Worm (Caenorhabditis elegans) whole organism, mixed stage, embryonic: ENCODE results near the gene C06E1.1.

Experiments used
- M03D4.4 ChIP-seq: sonication (generic microtip); optimal IDR thresholded peaks from 2 replicates; lab custom pipeline; 2017; ENCODE audit warnings: mild to moderate bottlenecking, missing genetic modification characterization, missing compliant biosample characterization
- blmp-1 ChIP-seq: fragments of 150-350 bp; optimal IDR thresholded peaks from 2 replicates; lab custom pipeline; 2014; ENCODE audit warnings: missing biosample characterization, missing genetic modification characterization
- ceh-39 ChIP-seq: fragments of 150-350 bp; optimal IDR thresholded peaks from 2 replicates; lab custom pipeline; 2014; ENCODE audit warnings: missing biosample characterization, missing genetic modification characterization
- ceh-43 ChIP-seq: fragments of 200-800 bp; sonication (Bioruptor generic); optimal IDR thresholded peaks from 2 replicates; lab custom pipeline; 2018; ENCODE audit warnings: mild to moderate bottlenecking, missing genetic modification characterization, moderate library complexity, missing compliant biosample characterization
- ceh-83 ChIP-seq: fragments of 200-800 bp; sonication (Bioruptor generic); optimal IDR thresholded peaks from 2 replicates; lab custom pipeline; 2018; ENCODE audit warnings: mild to moderate bottlenecking, missing genetic modification characterization, missing compliant biosample characterization
- ces-1 ChIP-seq: fragments of 150-350 bp; optimal IDR thresholded peaks from 2 replicates; lab custom pipeline; 2014; ENCODE audit warnings: missing biosample characterization, missing genetic modification reagents, missing genetic modification characterization
- cnd-1 ChIP-seq: fragments of 200-800 bp; sonication (Bioruptor generic); optimal IDR thresholded peaks from 2 replicates; lab custom pipeline; 2018; ENCODE audit warnings: mild to moderate bottlenecking, missing genetic modification characterization, missing compliant biosample characterization
- drap-1 ChIP-seq: fragments of 200-800 bp; sonication (Bioruptor generic); optimal IDR thresholded peaks from 3 replicates; lab custom pipeline; 2018; ENCODE audit warnings: mild to moderate bottlenecking, missing genetic modification characterization, missing compliant biosample characterization
- elt-1 ChIP-seq: sonication (generic microtip); optimal IDR thresholded peaks from 2 replicates; lab custom pipeline; 2017; ENCODE audit warnings: missing genetic modification characterization, mild to moderate bottlenecking, missing compliant biosample characterization, antibody characterized with exemption, moderate library complexity, borderline replicate concordance; ENCODE audit not compliant: insufficient read depth
- flh-1 ChIP-seq: fragments of 200-800 bp; sonication (Bioruptor generic); optimal IDR thresholded peaks from 2 replicates; lab custom pipeline; 2018; ENCODE audit warnings: mild to moderate bottlenecking, missing genetic modification characterization, moderate library complexity, missing compliant biosample characterization
- hlh-1 ChIP-seq: fragments of 150-350 bp; optimal IDR thresholded peaks from 2 replicates; lab custom pipeline; 2014; ENCODE audit warnings: missing biosample characterization, missing genetic modification reagents, missing genetic modification characterization
- lin-13 ChIP-seq: fragments of 150-350 bp; optimal IDR thresholded peaks from 2 replicates; lab custom pipeline; 2014; ENCODE audit warnings: missing biosample characterization, missing genetic modification characterization
- lin-32 ChIP-seq: fragments of 200-800 bp; sonication (Bioruptor generic); optimal IDR thresholded peaks from 2 replicates; lab custom pipeline; 2018; ENCODE audit warnings: mild to moderate bottlenecking, missing genetic modification characterization, missing compliant biosample characterization
- lsy-2 ChIP-seq: fragments of 150-350 bp; optimal IDR thresholded peaks from 2 replicates; lab custom pipeline; 2014; ENCODE audit warnings: missing biosample characterization, missing genetic modification characterization
- mab-5 ChIP-seq: fragments of 150-350 bp; optimal IDR thresholded peaks from 2 replicates; lab custom pipeline; 2014; ENCODE audit warnings: missing biosample characterization, missing genetic modification characterization
- mep-1 ChIP-seq: fragments of 150-350 bp; optimal IDR thresholded peaks from 2 replicates; lab custom pipeline; 2017; ENCODE audit warnings: missing biosample characterization, missing genetic modification reagents, missing genetic modification characterization, inconsistent platforms
- mls-2 ChIP-seq: sonication (generic microtip); optimal IDR thresholded peaks from 2 replicates; lab custom pipeline; 2016; ENCODE audit warnings: mild to moderate bottlenecking, missing genetic modification characterization, moderate library complexity, missing compliant biosample characterization
- nhr-12 ChIP-seq: fragments of 150-350 bp; optimal IDR thresholded peaks from 2 replicates; lab custom pipeline; 2014; ENCODE audit warnings: missing biosample characterization, missing genetic modification characterization
- nhr-2 ChIP-seq: fragments of 150-350 bp; optimal IDR thresholded peaks from 2 replicates; lab custom pipeline; 2014; ENCODE audit warnings: missing biosample characterization, missing genetic modification characterization
- nhr-28 ChIP-seq: fragments of 150-350 bp; optimal IDR thresholded peaks from 2 replicates; lab custom pipeline; 2014; ENCODE audit warnings: missing biosample characterization, missing genetic modification characterization
- nhr-76 ChIP-seq: sonication (generic microtip); optimal IDR thresholded peaks from 2 replicates; lab custom pipeline; 2017; ENCODE audit warnings: missing biosample characterization, missing genetic modification characterization
- pha-4 ChIP-seq: fragments of 150-350 bp; optimal IDR thresholded peaks from 2 replicates; lab custom pipeline; 2018; ENCODE audit warnings: missing biosample characterization, missing genetic modification reagents, missing genetic modification characterization
- sem-2 ChIP-seq: fragments of 200-800 bp; sonication (Bioruptor generic); optimal IDR thresholded peaks from 2 replicates; lab custom pipeline; 2018; ENCODE audit warnings: mild to moderate bottlenecking, missing genetic modification characterization, missing compliant biosample characterization
- sptf-1 ChIP-seq: sonication (generic microtip); optimal IDR thresholded peaks from 2 replicates; lab custom pipeline; 2017; ENCODE audit warnings: mild to moderate bottlenecking, missing genetic modification characterization, moderate library complexity, missing compliant biosample characterization
- tbx-8 ChIP-seq: fragments of 200-800 bp; sonication (Bioruptor generic); optimal IDR thresholded peaks from 2 replicates; lab custom pipeline; 2018; ENCODE audit warnings: mild to moderate bottlenecking, missing genetic modification characterization, moderate library complexity, missing compliant biosample characterization
- unc-120 ChIP-seq: sonication (generic microtip); optimal IDR thresholded peaks from 2 replicates; lab custom pipeline; 2017; ENCODE audit warnings: missing genetic modification characterization, missing compliant biosample characterization; ENCODE audit not compliant: poor library complexity, severe bottlenecking
- unc-39 ChIP-seq: fragments of 150-350 bp; optimal IDR thresholded peaks from 2 replicates; lab custom pipeline; 2014; ENCODE audit warnings: missing biosample characterization, missing genetic modification characterization
- unc-62 ChIP-seq: fragments of 150-350 bp; optimal IDR thresholded peaks from 2 replicates; lab custom pipeline; 2014; ENCODE audit warnings: missing biosample characterization, missing genetic modification reagents, missing genetic modification characterization
- zip-8 ChIP-seq: fragments of 150-350 bp; optimal IDR thresholded peaks from 2 replicates; lab custom pipeline; 2014; ENCODE audit warnings: missing biosample characterization, missing genetic modification characterization

Gene C06E1.1

DNA sequence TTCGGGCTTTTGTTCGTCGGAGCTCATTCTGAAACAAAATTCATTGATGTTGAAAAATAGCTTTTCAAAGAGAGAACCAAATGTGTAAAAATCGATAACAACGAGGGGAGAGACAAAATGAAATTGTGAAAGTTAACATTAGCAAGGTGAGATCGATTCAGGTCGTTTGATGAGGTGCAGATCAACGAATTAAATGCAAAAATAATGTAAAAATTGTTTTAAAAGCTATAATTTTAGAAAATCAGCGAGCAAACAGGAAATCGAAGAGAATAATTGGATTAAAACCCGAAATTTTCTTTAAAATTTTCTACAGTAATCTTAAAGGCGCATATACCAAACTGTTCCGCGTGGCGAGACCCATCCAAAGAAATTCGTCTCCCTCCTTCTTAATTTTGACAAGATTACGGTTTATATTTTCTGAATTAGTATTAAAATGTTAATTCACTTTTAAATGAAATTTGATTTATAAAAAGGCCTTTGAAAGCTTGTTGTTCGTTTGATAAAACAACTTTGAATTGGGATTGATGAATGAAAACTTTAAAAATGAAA, 12.9 kb downstream of the C06E1.1 start, which contains the start of gene C13G5.2:
TSS of gene C13G5.2 (minus strand) at position 51 of the 549 bp plus-strand sequence.
- no peak for TF ChIP-seq unc-39 (tag; lab: Kevin White, UChicago)
- no peak for TF ChIP-seq nhr-12 (tag; lab: Kevin White, UChicago)
- TF ChIP-seq sem-2 (GFP tag; lab: Kevin White, UChicago) = no peak
- TF ChIP-seq tbx-8 (GFP tag; lab: Kevin White, UChicago) = no peak
- no peak for TF ChIP-seq ces-1
- TF ChIP-seq hlh-1 (tag; lab: Kevin White, UChicago) = no peak
- TF ChIP-seq nhr-76 = no peak
- TF ChIP-seq ceh-39 (tag; lab: Kevin White, UChicago) = no peak
- no peak for TF ChIP-seq ceh-83 (GFP tag; lab: Kevin White, UChicago)
- TF ChIP-seq pha-4 (tag; lab: Kevin White, UChicago) = no peak
- TF ChIP-seq flh-1 (GFP tag; lab: Kevin White, UChicago) = no peak

ce11 chrIII:8620259-8620658, 14.6 kb downstream of the C06E1.1 start:
- peak; percentile 19 for TF ChIP-seq elt-1 (tag; lab: Kevin White, UChicago)
- peak; percentile 49 for TF ChIP-seq unc-62 (GFP tag; lab: Kevin White, UChicago)
- TF ChIP-seq drap-1 (GFP tag; lab: Kevin White, UChicago) = no peak
- TF ChIP-seq ceh-83 (GFP tag; lab: Kevin White, UChicago) = no peak
- TF ChIP-seq nhr-2 (tag; lab: Kevin White, UChicago) = peak; percentile 91

ce11 chrIII:8621002-8621401, 15.4 kb downstream of the C06E1.1 start:
- TF ChIP-seq ces-1 (no peak), nhr-12 (tag; lab: Kevin White, UChicago) (no peak), elt-1 (tag; lab: Kevin White, UChicago) (peak; percentile 37), lsy-2 (tag; lab: Kevin White, UChicago) (peak; percentile 13)

DNA sequence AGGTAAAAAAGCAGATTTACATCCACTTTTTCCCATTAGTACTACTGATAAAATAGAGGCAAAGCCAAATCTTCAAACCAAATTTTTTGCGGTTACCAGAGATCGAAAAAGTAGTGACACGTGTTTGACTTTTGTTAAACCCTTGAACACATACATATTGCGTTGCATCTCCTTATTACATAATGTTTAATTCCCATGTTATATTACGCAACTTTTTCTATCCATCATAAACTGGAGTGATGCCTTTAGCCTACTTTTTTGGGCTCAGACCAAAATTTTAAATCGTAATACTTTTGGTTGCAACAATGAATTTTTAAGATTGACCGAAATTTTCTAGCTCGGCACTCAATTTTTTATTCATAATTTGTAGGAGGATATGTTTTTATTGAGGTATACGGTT, 16.4 kb downstream of the C06E1.1 start:
- TF ChIP-seq zip-8 (tag; lab: Kevin White, UChicago) (peak; percentile 92), nhr-28 (no peak), nhr-2 (tag; lab: Kevin White, UChicago) (peak; percentile 36), mep-1 (no peak), lsy-2 (tag; lab: Kevin White, UChicago) (no peak)

- TF ChIP-seq cnd-1 = no peak
- TF ChIP-seq nhr-2 (tag; lab: Kevin White, UChicago) = peak; percentile 76
- TF ChIP-seq, all 35 proteins: peak for 1
These were observed 16.8 kb downstream of the C06E1.1 start, which contains the start of gene ceh-16 for ce11 chrIII:8622435-8622834. TSS of gene ceh-16 (plus strand) at chrIII:8622735.

DNA sequence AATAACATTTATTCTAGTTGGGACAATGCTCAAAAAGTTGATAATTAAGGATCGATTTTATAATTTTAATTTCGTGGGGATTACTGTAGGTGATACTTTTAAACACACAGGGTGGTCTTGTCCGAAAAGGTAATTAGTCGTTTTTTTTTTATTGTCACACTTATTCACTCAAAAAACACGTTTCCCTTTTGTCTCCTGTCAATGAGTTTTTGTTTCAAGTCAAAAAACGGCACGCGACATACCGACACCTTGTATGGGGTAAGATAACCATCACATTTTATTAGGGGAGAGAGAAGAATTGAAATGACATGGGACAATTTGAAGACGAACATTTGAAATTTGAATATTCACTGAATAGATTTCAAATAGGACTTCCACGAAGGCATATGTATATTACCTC, 19.5 kb downstream of the C06E1.1 start:
- TF ChIP-seq nhr-76 = no peak
- no peak for TF ChIP-seq pha-4 (tag; lab: Kevin White, UChicago)
- TF ChIP-seq sem-2 (GFP tag; lab: Kevin White, UChicago) = no peak
- TF ChIP-seq mls-2 (tag; lab: Kevin White, UChicago) = no peak

ce11 chrIII:8628405-8628982, 22.9 kb downstream of the C06E1.1 start, which contains the start of the genes polk-1 and gpr-1:
TSS of gene polk-1 (minus strand) at chrIII:8628590.
TSS of gene gpr-1 (plus strand) at chrIII:8628932.
- TF ChIP-seq lin-13 (tag; lab: Kevin White, UChicago) = no peak
- TF ChIP-seq lin-32 (GFP tag; lab: Kevin White, UChicago) = no peak
- no peak for TF ChIP-seq sptf-1 (tag; lab: Kevin White, UChicago)
- peak; percentile 16 for TF ChIP-seq ces-1
- TF ChIP-seq nhr-12 (tag; lab: Kevin White, UChicago) = no peak
- TF ChIP-seq unc-39 (tag; lab: Kevin White, UChicago) = no peak
- TF ChIP-seq ceh-83 (GFP tag; lab: Kevin White, UChicago) = no peak
- TF ChIP-seq cnd-1 = no peak
- no peak for TF ChIP-seq tbx-8 (GFP tag; lab: Kevin White, UChicago)
- TF ChIP-seq unc-62 (GFP tag; lab: Kevin White, UChicago) = no peak
- TF ChIP-seq mep-1 = peak; percentile 23
- TF ChIP-seq nhr-2 (tag; lab: Kevin White, UChicago) = no peak
- no peak for TF ChIP-seq mab-5 (tag; lab: Kevin White, UChicago)
- TF ChIP-seq hlh-1 (tag; lab: Kevin White, UChicago) = no peak
- no peak for TF ChIP-seq zip-8 (tag; lab: Kevin White, UChicago)
- TF ChIP-seq pha-4 (tag; lab: Kevin White, UChicago) = no peak
- no peak for TF ChIP-seq unc-120 (tag; lab: Kevin White, UChicago)
- TF ChIP-seq lsy-2 (tag; lab: Kevin White, UChicago) = peak; percentile 34
- TF ChIP-seq nhr-28 = no peak
- no peak for TF ChIP-seq ceh-43 (GFP tag; lab: Kevin White, UChicago)
- TF ChIP-seq ceh-39 (tag; lab: Kevin White, UChicago) = no peak
- TF ChIP-seq mls-2 (tag; lab: Kevin White, UChicago) = no peak
- TF ChIP-seq M03D4.4 = no peak
- no peak for TF ChIP-seq blmp-1 (tag; lab: Kevin White, UChicago)
